Worm (Caenorhabditis elegans) whole organism, L3 larva: ENCODE results near the gene T28A11.16.

Source experiments
- R02D3.7 ChIP-seq: fragments of 150-350 bp; optimal IDR thresholded peaks from 2 replicates; lab custom pipeline; 2014; ENCODE audit warnings: missing biosample characterization, missing genetic modification characterization
- ZK546.5 ChIP-seq: sonication (generic microtip); optimal IDR thresholded peaks from 2 replicates; lab custom pipeline; 2017; ENCODE audit warnings: missing biosample characterization, missing genetic modification characterization
- ceh-82 ChIP-seq: fragments of 150-350 bp; optimal IDR thresholded peaks from 2 replicates; lab custom pipeline; 2014; ENCODE audit warnings: missing biosample characterization, missing genetic modification characterization
- daf-12 ChIP-seq: fragments of 150-350 bp; optimal IDR thresholded peaks from 2 replicates; lab custom pipeline; 2014; ENCODE audit warnings: missing biosample characterization, missing genetic modification reagents, missing genetic modification characterization
- fkh-10 ChIP-seq: sonication (generic microtip); optimal IDR thresholded peaks from 2 replicates; lab custom pipeline; 2017; ENCODE audit warnings: missing biosample characterization, missing genetic modification reagents, missing genetic modification characterization
- mdl-1 ChIP-seq: fragments of 150-350 bp; optimal IDR thresholded peaks from 2 replicates; lab custom pipeline; 2014; ENCODE audit warnings: missing biosample characterization, missing genetic modification characterization
- mml-1 ChIP-seq: fragments of 150-350 bp; sonication (generic microtip); optimal IDR thresholded peaks from 3 replicates; lab custom pipeline; 2014; ENCODE audit warnings: missing biosample characterization, missing genetic modification characterization
- nfya-1 ChIP-seq: sonication (generic microtip); optimal IDR thresholded peaks from 2 replicates; lab custom pipeline; 2017; ENCODE audit warnings: missing genetic modification characterization, mild to moderate bottlenecking, missing compliant biosample characterization, antibody characterized with exemption, moderate library complexity; ENCODE audit not compliant: insufficient read depth
- nhr-28 ChIP-seq: fragments of 150-350 bp; optimal IDR thresholded peaks from 2 replicates; lab custom pipeline; 2014; ENCODE audit warnings: missing biosample characterization, missing genetic modification characterization
- nhr-76 ChIP-seq: fragments of 150-350 bp; sonication (generic microtip); optimal IDR thresholded peaks from 5 replicates; lab custom pipeline; 2014; ENCODE audit warnings: missing biosample characterization, missing genetic modification characterization
- nhr-77 ChIP-seq: fragments of 150-350 bp; optimal IDR thresholded peaks from 2 replicates; lab custom pipeline; 2014; ENCODE audit warnings: missing biosample characterization, missing genetic modification characterization
- snpc-4 ChIP-seq: fragments of 150-350 bp; optimal IDR thresholded peaks from 2 replicates; lab custom pipeline; 2014; ENCODE audit warnings: missing biosample characterization, missing genetic modification characterization
- ztf-4 ChIP-seq: fragments of 150-350 bp; optimal IDR thresholded peaks from 2 replicates; lab custom pipeline; 2014; ENCODE audit warnings: missing biosample characterization, missing genetic modification characterization

T28A11.16 gene

ce11 chrV:3208940-3209339 is 50.1 kb downstream of the T28A11.16 start:
- TF ChIP-seq nhr-76 (tag; lab: Kevin White, UChicago) (no peak), nfya-1 (tag; lab: Kevin White, UChicago) (no peak), fkh-10 (GFP tag; lab: Kevin White, UChicago) (no peak), ceh-82 (no peak), mml-1 (tag; lab: Kevin White, UChicago) (no peak), nhr-77 (no peak), ZK546.5 (tag; lab: Kevin White, UChicago) (no peak), snpc-4 (tag; lab: Kevin White, UChicago) (no peak), R02D3.7 (tag; lab: Kevin White, UChicago) (no peak), mdl-1 (tag; lab: Kevin White, UChicago) (no peak), daf-12 (no peak), ztf-4 (tag; lab: Kevin White, UChicago) (no peak), nhr-28 (no peak)
